Worm (Caenorhabditis elegans): ENCODE results near the gene F54D8.6.
"Not testable (repeated sequence)": the region's sequence is repeated elsewhere in the genome, so short reads cannot be mapped to it uniquely, and the experiment has no call there.

DNA sequence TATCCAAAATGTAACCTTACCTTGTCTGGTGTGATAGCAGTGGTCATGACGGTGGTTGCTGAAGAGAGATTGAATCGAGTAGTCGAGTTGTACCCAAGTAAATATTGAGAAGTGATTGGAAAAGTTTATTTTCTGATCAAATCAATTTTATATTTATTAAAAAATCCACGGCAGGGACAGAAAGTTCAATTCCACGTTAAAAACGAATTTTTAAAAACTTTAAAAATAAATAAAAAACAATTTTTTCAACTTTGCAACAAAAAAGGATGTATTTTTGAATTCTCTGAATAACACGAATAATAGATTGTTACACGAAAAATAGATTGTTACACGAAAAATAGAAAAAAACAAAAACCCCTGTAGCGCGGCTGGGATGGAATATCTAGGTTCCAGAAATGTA is 47.1 kb upstream of the F54D8.6 start, which contains the start of gene C45G9.9:
- not testable (repeated sequence) for TF ChIP-seq Y53F4B.3 (GFP tag; IDR thresholded peaks at IDR 0.05); ceh-91 (GFP tag; IDR thresholded peaks at IDR 0.05); dpff-1 (tag; optimal IDR thresholded peaks at IDR 0.05); ama-1 (optimal IDR thresholded peaks at IDR 0.05); ama-1 (GFP tag; optimal IDR thresholded peaks at IDR 0.05); unc-130 (GFP tag; optimal IDR thresholded peaks at IDR 0.05); nhr-80 (tag; optimal IDR thresholded peaks at IDR 0.05); lin-35 (GFP tag; optimal IDR thresholded peaks at IDR 0.05); him-1 (tag; optimal IDR thresholded peaks at IDR 0.05); ceh-79 (tag; optimal IDR thresholded peaks at IDR 0.05); bed-1 (GFP tag; IDR thresholded peaks at IDR 0.05); dpl-1 (GFP tag; optimal IDR thresholded peaks at IDR 0.05); B0019.2 (GFP tag; conservative IDR thresholded peaks at IDR 0.05); D2030.7 (GFP tag; IDR thresholded peaks at IDR 0.05); unc-62 (GFP tag; optimal IDR thresholded peaks at IDR 0.05)
